Worm (Caenorhabditis elegans) whole organism, late embryonic: ENCODE results near the gene lips-13.

ENCODE experiments used
- C38D4.7 ChIP-seq: fragments of 200-800 bp; sonication (Bioruptor generic); optimal IDR thresholded peaks from 2 replicates; lab custom pipeline; 2018; ENCODE audit warnings: mild to moderate bottlenecking, missing genetic modification characterization, moderate library complexity, missing compliant biosample characterization
- ceh-19 ChIP-seq: fragments of 200-800 bp; sonication (Bioruptor generic); optimal IDR thresholded peaks from 2 replicates; lab custom pipeline; 2018; ENCODE audit warnings: mild to moderate bottlenecking, missing genetic modification characterization, missing compliant biosample characterization
- ceh-24 ChIP-seq: sonication (generic microtip); optimal IDR thresholded peaks from 2 replicates; lab custom pipeline; 2016; ENCODE audit warnings: mild to moderate bottlenecking, missing genetic modification characterization, missing compliant biosample characterization
- ceh-30 ChIP-seq: fragments of 150-350 bp; optimal IDR thresholded peaks from 2 replicates; lab custom pipeline; 2014; ENCODE audit warnings: missing biosample characterization, missing genetic modification characterization
- nhr-11 ChIP-seq: fragments of 150-350 bp; optimal IDR thresholded peaks from 2 replicates; lab custom pipeline; 2014; ENCODE audit warnings: missing biosample characterization, missing genetic modification characterization
- npax-4 ChIP-seq: sonication (generic microtip); optimal IDR thresholded peaks from 2 replicates; lab custom pipeline; 2016; ENCODE audit warnings: missing genetic modification characterization, missing compliant biosample characterization
- odd-2 ChIP-seq: sonication (generic microtip); optimal IDR thresholded peaks from 2 replicates; lab custom pipeline; 2017; ENCODE audit warnings: antibody characterized with exemption, mild to moderate bottlenecking, missing genetic modification characterization, missing compliant biosample characterization
- pha-4 ChIP-seq: fragments of 150-350 bp; optimal IDR thresholded peaks from 2 replicates; lab custom pipeline; 2018; ENCODE audit warnings: missing biosample characterization, missing genetic modification reagents, missing genetic modification characterization
- pqm-1 ChIP-seq: sonication (generic microtip); optimal IDR thresholded peaks from 2 replicates; lab custom pipeline; 2016; ENCODE audit warnings: missing genetic modification characterization, missing compliant biosample characterization
- rnt-1 ChIP-seq: sonication (generic microtip); optimal IDR thresholded peaks from 2 replicates; lab custom pipeline; 2016; ENCODE audit warnings: missing genetic modification characterization, missing compliant biosample characterization
- sox-2 ChIP-seq: fragments of 200-800 bp; sonication (Bioruptor generic); IDR thresholded peaks from 2 replicates; pipeline ENCODE4 v1.3.6; 2022; ENCODE audit warnings: missing genetic modification reagents, missing genetic modification characterization, missing compliant biosample characterization
- sox-4 ChIP-seq: sonication (generic microtip); optimal IDR thresholded peaks from 2 replicates; lab custom pipeline; 2017; ENCODE audit warnings: mild to moderate bottlenecking, missing genetic modification characterization, inconsistent platforms, missing compliant biosample characterization
- unc-42 ChIP-seq: sonication (generic microtip); optimal IDR thresholded peaks from 2 replicates; lab custom pipeline; 2016; ENCODE audit warnings: missing genotype, missing genetic modification characterization, missing compliant biosample characterization

- TF ChIP-seq unc-42 (no peak), ceh-30 (tag; lab: Kevin White, UChicago) (no peak), odd-2 (tag; lab: Kevin White, UChicago) (no peak), sox-2 (GFP tag; lab: Robert Waterston, UW) (no peak), pha-4 (tag; lab: Kevin White, UChicago) (no peak), sox-4 (tag; lab: Kevin White, UChicago) (no peak), C38D4.7 (GFP tag; lab: Kevin White, UChicago) (no peak), nhr-11 (tag; lab: Kevin White, UChicago) (no peak), npax-4 (tag; lab: Kevin White, UChicago) (no peak), ceh-19 (GFP tag; lab: Kevin White, UChicago) (no peak), pqm-1 (no peak), rnt-1 (tag; lab: Kevin White, UChicago) (no peak), ceh-24 (no peak)
These were observed 15.6 kb downstream of the lips-13 start for ce11 chrII:1102209-1102608.
